Worm (Caenorhabditis elegans): ENCODE data around the gene spds-1.

DNA sequence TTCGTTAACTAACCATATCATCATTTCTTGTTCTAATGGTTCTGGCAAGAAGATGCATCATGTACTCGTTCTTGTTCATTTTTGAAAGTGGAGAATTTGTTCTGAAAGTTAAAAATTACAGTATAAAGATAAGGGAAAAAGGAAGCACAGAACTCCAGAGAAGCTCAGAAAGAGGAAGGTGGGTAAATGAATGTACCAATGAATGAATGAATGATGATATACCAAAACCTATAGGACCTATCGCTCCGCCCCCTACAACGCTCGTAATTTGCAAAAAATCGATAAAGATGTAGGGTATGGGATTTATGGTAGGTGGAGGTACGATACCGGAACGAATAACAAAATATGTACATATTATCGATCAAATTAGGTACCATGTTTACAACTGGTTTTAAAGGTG is 41.0 kb downstream of the spds-1 start, which contains the start of gene pes-10:
- TF ChIP-seq nhr-11 (tag; optimal IDR thresholded peaks at IDR 0.05) (no peak), elt-3 (tag; optimal IDR thresholded peaks at IDR 0.05) (no peak)
